Worm (Caenorhabditis elegans) whole organism, dauer: ENCODE measurements around the gene Y38H6C.9.

Experiments
- unc-62 ChIP-seq: sonication (generic microtip); optimal IDR thresholded peaks from 2 replicates; lab custom pipeline; 2017; ENCODE audit warnings: missing biosample characterization, missing genetic modification reagents, missing genetic modification characterization

Y38H6C.9 gene

DNA sequence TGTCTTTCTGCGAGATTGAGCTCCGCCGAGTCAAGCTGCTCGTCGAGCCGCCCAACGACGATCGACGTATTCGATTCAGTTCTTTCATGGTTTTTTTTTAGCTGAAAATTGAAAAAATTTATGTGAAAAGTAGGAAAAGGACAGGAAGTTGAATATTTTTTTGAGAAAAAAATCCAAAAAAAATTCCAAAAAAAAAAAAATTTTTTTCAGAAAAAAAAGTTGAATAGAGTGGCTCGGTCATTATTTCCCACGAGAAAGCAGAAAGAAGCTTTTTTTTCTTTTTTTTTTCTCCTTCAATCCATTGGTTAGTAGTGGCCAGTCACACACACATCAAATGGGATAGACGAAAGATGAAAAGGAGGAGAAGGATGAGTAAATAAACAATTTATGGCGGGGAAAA is 36.8 kb downstream of the Y38H6C.9 start, which contains the start of gene dhcr-7:
Gene dhcr-7, minus strand, starts transcription at position 101 of the 400 bp plus-strand sequence.
- no peak for TF ChIP-seq unc-62 (GFP tag; lab: Kevin White, UChicago)

DNA sequence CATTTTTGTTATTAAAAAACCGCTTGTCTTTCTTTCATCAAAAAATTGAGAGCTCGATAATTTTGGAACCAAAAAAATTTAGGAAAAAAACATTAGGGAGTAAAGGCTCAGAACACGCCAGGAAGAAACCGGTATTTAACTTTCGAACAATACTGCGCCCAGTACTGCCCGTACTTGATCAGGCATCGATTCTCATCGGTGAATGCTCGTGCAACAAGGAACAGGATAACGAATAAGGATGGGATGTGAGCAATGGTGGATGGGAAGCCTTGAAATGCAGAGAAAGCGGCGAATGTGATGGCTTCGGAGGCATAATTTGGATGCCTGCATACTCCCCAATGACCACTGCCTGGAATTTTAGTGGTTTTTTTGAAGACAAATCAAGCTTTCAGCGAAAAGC is 41.3 kb downstream of the Y38H6C.9 start:
- no peak for TF ChIP-seq unc-62 (GFP tag; lab: Kevin White, UChicago)

DNA sequence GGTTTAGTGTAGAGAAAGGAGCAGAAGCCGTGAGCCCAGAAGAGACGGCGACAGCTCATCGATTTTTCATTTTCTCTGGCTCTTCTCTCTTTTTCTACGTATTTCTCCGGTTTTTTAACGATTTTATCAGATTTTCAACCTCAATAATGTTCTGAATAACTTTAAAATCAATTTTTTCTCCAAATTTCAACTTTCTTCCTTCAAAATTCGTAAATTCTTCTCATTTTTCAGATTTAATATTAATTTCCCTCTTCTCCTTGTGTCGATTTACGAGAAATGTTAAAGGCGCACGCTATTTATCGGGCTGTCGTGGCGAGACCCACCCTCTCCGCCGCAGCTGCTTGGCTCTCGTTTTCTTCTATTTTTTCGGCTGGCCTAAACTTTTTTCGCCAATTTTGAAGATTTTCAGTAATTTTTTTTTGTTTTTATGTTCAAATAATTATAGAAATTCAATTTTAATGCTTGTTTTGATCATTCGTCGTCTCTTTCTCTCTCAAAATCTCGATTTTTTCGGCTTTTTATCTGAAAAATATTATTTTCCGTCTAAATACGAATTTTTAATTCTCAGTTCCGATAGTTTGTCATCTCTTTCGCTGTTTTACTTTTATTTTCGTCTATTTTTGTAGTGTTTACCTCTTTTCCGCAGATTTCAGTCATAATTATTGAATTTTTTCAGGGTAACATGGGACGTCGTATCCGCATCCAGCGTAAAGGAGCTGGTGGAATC is 42.9 kb downstream of the Y38H6C.9 start, which contains the start of the genes calf-1 and rpl-2:
Gene calf-1, minus strand, starts transcription at position 77 of the 727 bp plus-strand sequence.
Gene rpl-2, plus strand, starts transcription at position 677 of the 727 bp plus-strand sequence.
- TF ChIP-seq unc-62 (GFP tag; lab: Kevin White, UChicago): no peak

DNA sequence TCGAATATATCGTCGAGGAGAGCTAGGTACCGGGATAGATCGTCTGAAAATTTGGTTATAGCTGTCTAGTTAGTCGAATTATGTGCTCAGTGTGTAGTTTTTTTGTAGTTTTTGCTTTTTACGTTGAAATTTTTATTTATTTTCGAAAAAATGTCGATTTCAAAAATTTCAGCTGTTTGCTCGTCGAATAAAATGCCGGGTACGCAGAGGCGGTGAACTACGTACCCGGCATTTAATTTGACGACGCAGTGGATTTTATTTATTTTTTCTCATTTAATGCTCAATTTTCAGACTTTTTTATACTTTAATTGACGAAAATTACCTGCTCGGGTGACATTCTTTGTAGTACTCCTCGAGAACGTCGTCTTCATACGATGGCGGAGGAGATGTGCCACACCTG is 45.1 kb downstream of the Y38H6C.9 start:
- no peak for TF ChIP-seq unc-62 (GFP tag; lab: Kevin White, UChicago)

DNA sequence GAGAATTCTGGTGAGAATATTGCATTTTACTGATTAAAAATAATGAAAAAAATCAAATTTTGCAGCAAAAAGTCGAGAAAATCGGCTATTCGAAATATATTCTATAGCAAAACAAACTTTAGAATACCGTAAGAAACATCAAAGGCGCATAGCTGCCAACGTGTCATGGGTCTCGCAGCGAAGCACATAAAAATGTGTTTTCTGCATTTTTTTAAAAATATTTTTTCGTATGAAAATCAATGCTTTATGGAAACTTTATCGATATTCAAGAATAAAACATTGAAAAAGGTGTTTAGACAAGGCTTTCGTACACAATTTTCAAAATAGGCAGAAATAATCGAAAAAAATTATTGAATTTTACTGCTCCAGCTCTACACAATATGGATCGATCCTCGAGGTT is 45.6 kb downstream of the Y38H6C.9 start:
- no peak for TF ChIP-seq unc-62 (GFP tag; lab: Kevin White, UChicago)

DNA sequence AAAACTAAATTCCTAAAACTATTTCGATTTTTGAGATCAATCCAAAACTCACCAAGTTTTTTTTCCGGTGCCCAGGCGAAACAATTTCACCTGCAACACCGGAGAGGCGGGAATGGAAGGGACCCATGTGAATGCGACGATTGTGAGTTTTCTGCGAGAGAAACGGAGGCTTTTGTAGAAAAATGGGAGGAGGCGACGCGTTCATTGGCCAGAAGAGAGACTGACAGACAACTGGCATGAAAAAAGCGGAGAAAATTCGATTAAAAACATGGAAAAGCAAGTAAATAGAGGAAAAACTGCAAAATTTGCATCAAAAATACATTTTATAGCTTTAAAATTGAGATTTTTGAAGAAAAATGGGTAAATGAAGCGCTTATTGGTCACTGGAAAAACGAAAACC is 46.2 kb downstream of the Y38H6C.9 start, which contains the start of gene B0250.7:
Gene B0250.7, minus strand, starts transcription at position 232 of the 400 bp plus-strand sequence.
- no peak for TF ChIP-seq unc-62 (GFP tag; lab: Kevin White, UChicago)

DNA sequence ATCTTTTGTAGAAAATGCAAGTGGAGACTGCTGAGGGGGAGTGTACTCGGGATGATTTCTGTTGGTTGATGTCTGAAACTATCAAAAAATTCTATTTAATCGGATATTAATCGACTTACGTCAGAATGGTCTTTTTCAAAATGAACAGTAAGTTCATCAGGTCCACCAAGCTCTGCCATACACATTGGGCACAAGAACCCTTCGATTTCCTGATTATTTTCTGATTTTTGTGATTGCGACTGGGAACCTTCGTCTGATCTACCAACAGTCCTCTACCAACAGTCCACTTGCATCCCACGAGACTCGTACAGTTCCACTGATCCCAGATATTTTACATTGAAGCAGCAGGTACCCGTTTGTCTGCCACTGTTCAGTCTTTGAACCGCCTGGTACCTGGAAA is 47.0 kb downstream of the Y38H6C.9 start:
- TF ChIP-seq unc-62 (GFP tag; lab: Kevin White, UChicago): no peak

ce11 chrV:20470385-20470784 is 51.7 kb downstream of the Y38H6C.9 start, which contains the start of gene B0250.8:
Gene B0250.8 (minus strand): TSS chrV:20470485.
- TF ChIP-seq unc-62 (GFP tag; lab: Kevin White, UChicago): no peak
